Worm (Caenorhabditis elegans) whole organism, L4/young adult: ENCODE results near the gene sdz-26.

Experiments
- W03F9.2 ChIP-seq: fragments of 150-350 bp; optimal IDR thresholded peaks from 2 replicates; lab custom pipeline; 2014; ENCODE audit warnings: missing biosample characterization, missing genetic modification characterization
- dao-5 ChIP-seq: sonication (generic microtip); optimal IDR thresholded peaks from 2 replicates; lab custom pipeline; 2016; ENCODE audit warnings: missing genotype, missing genetic modification characterization, moderate library complexity, missing compliant biosample characterization
- him-1 ChIP-seq: sonication (generic microtip); optimal IDR thresholded peaks from 2 replicates; lab custom pipeline; 2016; ENCODE audit warnings: missing genotype, missing genetic modification reagents, missing genetic modification characterization, missing compliant biosample characterization

- TF ChIP-seq W03F9.2 (no peak), dao-5 (no peak), him-1 (tag; lab: Kevin White, UChicago) (no peak)
Measured at ce11 chrII:14406117-14406935, 24.8 kb downstream of the sdz-26 start.
